Fruit fly (Drosophila melanogaster) whole organism, embryonic: ENCODE results near the gene CG2533.

Experiments
- Atf3 ChIP-seq: fragments of 200-800 bp; sonication (Bioruptor generic); optimal IDR thresholded peaks from 3 replicates; lab custom pipeline; 2016; ENCODE audit warnings: missing biosample characterization, missing genetic modification characterization
- Awh ChIP-seq: fragments of 200-800 bp; sonication (Bioruptor generic); IDR thresholded peaks from 2 replicates; pipeline ENCODE4, ENCODE4 v1.3.6; 2022; ENCODE audit warnings: missing biosample characterization, missing genetic modification characterization
- CG10366 ChIP-seq: fragments of 200-800 bp; sonication (Bioruptor generic); IDR thresholded peaks from 2 replicates; pipeline ENCODE4 v1.3.6; 2022; ENCODE audit warnings: missing biosample characterization, missing genetic modification characterization
- CG11695 ChIP-seq: fragments of 200-800 bp; sonication (Bioruptor generic); IDR thresholded peaks from 3 replicates; pipeline ENCODE4 v1.3.6; 2022; ENCODE audit warnings: missing biosample characterization, missing genetic modification characterization
- CG11723 ChIP-seq: fragments of 200-800 bp; sonication (Bioruptor generic); optimal IDR thresholded peaks from 2 replicates; lab custom pipeline; 2017; ENCODE audit warnings: missing biosample characterization, mild to moderate bottlenecking, missing genetic modification characterization
- CG1233 ChIP-seq: fragments of 200-800 bp; sonication (Bioruptor generic); optimal IDR thresholded peaks from 4 replicates; lab custom pipeline; 2018; ENCODE audit warnings: missing biosample characterization, mild to moderate bottlenecking, missing genetic modification characterization
- CG12391 ChIP-seq: fragments of 200-800 bp; sonication (Bioruptor generic); optimal IDR thresholded peaks from 3 replicates; lab custom pipeline; 2018; ENCODE audit warnings: missing biosample characterization, mild to moderate bottlenecking, missing genetic modification characterization, moderate library complexity
- CG13894 ChIP-seq: fragments of 200-800 bp; sonication (Bioruptor generic); optimal IDR thresholded peaks from 3 replicates; lab custom pipeline; 2018; ENCODE audit warnings: missing biosample characterization, mild to moderate bottlenecking, missing genetic modification characterization, moderate library complexity
- CG17385 ChIP-seq: fragments of 200-800 bp; sonication (Bioruptor generic); optimal IDR thresholded peaks from 3 replicates; lab custom pipeline; 2018; ENCODE audit warnings: missing biosample characterization, mild to moderate bottlenecking, missing genetic modification characterization
- CG17568 ChIP-seq: fragments of 200-800 bp; sonication (Bioruptor generic); optimal IDR thresholded peaks from 2 replicates; lab custom pipeline; 2018; ENCODE audit warnings: missing biosample characterization, mild to moderate bottlenecking, missing genetic modification characterization, moderate library complexity
- CG2116 ChIP-seq: fragments of 200-800 bp; sonication (Bioruptor generic); optimal IDR thresholded peaks from 3 replicates; lab custom pipeline; 2018; ENCODE audit warnings: missing biosample characterization, mild to moderate bottlenecking, missing genetic modification characterization
- CG30403 ChIP-seq: fragments of 200-800 bp; sonication (Bioruptor generic); optimal IDR thresholded peaks from 3 replicates; lab custom pipeline; 2016; ENCODE audit warnings: missing biosample characterization, missing genetic modification characterization
- CG3726 ChIP-seq: fragments of 200-800 bp; sonication (Bioruptor generic); IDR thresholded peaks from 3 replicates; pipeline ENCODE4, ENCODE4 v1.3.6; 2022; ENCODE audit warnings: missing biosample characterization, missing genetic modification characterization
- CG4854 ChIP-seq: fragments of 200-800 bp; sonication (Bioruptor generic); optimal IDR thresholded peaks from 2 replicates; lab custom pipeline; 2016; ENCODE audit warnings: missing biosample characterization, missing genetic modification characterization, inconsistent platforms
- CG6765 ChIP-seq: fragments of 200-800 bp; sonication (Bioruptor generic); optimal IDR thresholded peaks from 3 replicates; lab custom pipeline; 2017; ENCODE audit warnings: missing biosample characterization, mild to moderate bottlenecking, missing genetic modification characterization
- CG6791 ChIP-seq: fragments of 200-800 bp; sonication (Bioruptor generic); IDR thresholded peaks from 3 replicates; pipeline ENCODE4 v1.3.6; 2022; ENCODE audit warnings: missing biosample characterization, missing genetic modification characterization; ENCODE audit not compliant: partially characterized antibody
- CG7839 ChIP-seq: fragments of 200-800 bp; sonication (Bioruptor generic); optimal IDR thresholded peaks from 3 replicates; lab custom pipeline; 2018; ENCODE audit warnings: missing biosample characterization, mild to moderate bottlenecking, missing genetic modification characterization, moderate library complexity
- CG9215 ChIP-seq: fragments of 200-800 bp; sonication (Bioruptor generic); IDR thresholded peaks from 2 replicates; pipeline ENCODE4 v1.3.6; 2022; ENCODE audit warnings: missing biosample characterization, missing genetic modification characterization
- CkIIα-i1 ChIP-seq: fragments of 200-800 bp; sonication (Bioruptor generic); IDR thresholded peaks from 2 replicates; pipeline ENCODE4 v1.3.6; 2022; ENCODE audit warnings: missing biosample characterization, missing genetic modification characterization
- ERR ChIP-seq: fragments of 200-800 bp; sonication (Bioruptor generic); optimal IDR thresholded peaks from 2 replicates; lab custom pipeline; 2016; ENCODE audit warnings: missing biosample characterization, missing genetic modification characterization
- Hr3 ChIP-seq: fragments of 200-800 bp; sonication (Bioruptor generic); optimal IDR thresholded peaks from 3 replicates; lab custom pipeline; 2016; ENCODE audit warnings: missing biosample characterization, missing genetic modification characterization
- Lim3 ChIP-seq: fragments of 200-800 bp; sonication (Bioruptor generic); IDR thresholded peaks from 2 replicates; pipeline ENCODE4 v1.3.6; 2022; ENCODE audit warnings: missing biosample characterization, missing genetic modification characterization
- Max ChIP-seq: fragments of 200-800 bp; sonication (Bioruptor generic); optimal IDR thresholded peaks from 2 replicates; lab custom pipeline; 2016; ENCODE audit warnings: missing biosample characterization, mild to moderate bottlenecking, missing genetic modification characterization
- Neu2 ChIP-seq: fragments of 200-800 bp; sonication (Bioruptor generic); optimal IDR thresholded peaks from 3 replicates; lab custom pipeline; 2016; ENCODE audit warnings: missing biosample characterization, missing genetic modification characterization, borderline replicate concordance
- Pdp1 ChIP-seq, 2 experiments: fragments of 200-800 bp; sonication (Bioruptor generic); optimal IDR thresholded peaks; 3 replicates each; lab custom pipeline; 2016; ENCODE audit warnings: missing biosample characterization in 2 of 2, missing genetic modification characterization in 2 of 2, mild to moderate bottlenecking in 1 of 2, moderate library complexity in 1 of 2
- Side ChIP-seq: fragments of 200-800 bp; sonication (Bioruptor generic); optimal IDR thresholded peaks from 2 replicates; lab custom pipeline; 2016; ENCODE audit warnings: missing biosample characterization, missing genetic modification characterization
- Sox102F ChIP-seq: fragments of 200-800 bp; sonication (Bioruptor generic); optimal IDR thresholded peaks from 2 replicates; lab custom pipeline; 2018; ENCODE audit warnings: missing biosample characterization, mild to moderate bottlenecking, missing genetic modification characterization, moderate library complexity
- Sry-β ChIP-seq: fragments of 200-800 bp; sonication (Bioruptor generic); optimal IDR thresholded peaks from 2 replicates; lab custom pipeline; 2018; ENCODE audit warnings: missing biosample characterization, mild to moderate bottlenecking, missing genetic modification characterization, moderate library complexity
- ac ChIP-seq: fragments of 200-800 bp; sonication (Bioruptor generic); optimal IDR thresholded peaks from 3 replicates; lab custom pipeline; 2017; ENCODE audit warnings: missing biosample characterization, mild to moderate bottlenecking, missing genetic modification characterization
- al ChIP-seq: fragments of 200-800 bp; sonication (Bioruptor generic); IDR thresholded peaks from 2 replicates; pipeline ENCODE4 v1.3.6; 2022; ENCODE audit warnings: missing biosample characterization, missing genetic modification characterization
- bowl ChIP-seq: fragments of 200-800 bp; sonication (Bioruptor generic); IDR thresholded peaks from 2 replicates; pipeline ENCODE4 v1.3.6; 2022; ENCODE audit warnings: missing biosample characterization, missing genetic modification characterization
- dimm ChIP-seq: fragments of 200-800 bp; sonication (Bioruptor generic); IDR thresholded peaks from 2 replicates; pipeline ENCODE4 v1.3.6; 2022; ENCODE audit warnings: missing biosample characterization, missing genetic modification characterization
- dmrt11E ChIP-seq: fragments of 200-800 bp; sonication (Bioruptor generic); optimal IDR thresholded peaks from 3 replicates; lab custom pipeline; 2018; ENCODE audit warnings: missing biosample characterization, mild to moderate bottlenecking, missing genetic modification characterization, moderate library complexity
- ewg ChIP-seq: fragments of 200-800 bp; sonication (Bioruptor generic); optimal IDR thresholded peaks from 3 replicates; lab custom pipeline; 2017; ENCODE audit warnings: mild to moderate bottlenecking, missing biosample characterization, missing genetic modification reagents, missing genetic modification characterization
- ftz-f1 ChIP-seq: fragments of 200-800 bp; sonication (Bioruptor generic); optimal IDR thresholded peaks from 2 replicates; lab custom pipeline; 2016; ENCODE audit warnings: missing biosample characterization, missing genetic modification characterization
- grau ChIP-seq: fragments of 200-800 bp; optimal IDR thresholded peaks from 3 replicates; lab custom pipeline; 2019; ENCODE audit warnings: missing biosample characterization, mild to moderate bottlenecking, missing genetic modification characterization, moderate library complexity
- h ChIP-seq: fragments of >200 bp; optimal IDR thresholded peaks from 2 replicates; lab custom pipeline; 2017
- insv ChIP-seq, 2 experiments: fragments of 200-800 bp; sonication (Bioruptor generic); optimal IDR thresholded peaks; 3 replicates each; lab custom pipeline; 2016 to 2018; ENCODE audit warnings: missing biosample characterization in 2 of 2, missing genetic modification characterization in 2 of 2
- klu ChIP-seq: fragments of 200-800 bp; sonication (Bioruptor generic); IDR thresholded peaks from 2 replicates; pipeline ENCODE4 v1.3.6; 2022; ENCODE audit warnings: missing biosample characterization, missing genetic modification characterization
- lmd ChIP-seq: fragments of 200-800 bp; sonication (Bioruptor generic); IDR thresholded peaks from 2 replicates; pipeline ENCODE4 v1.3.6; 2022; ENCODE audit warnings: missing biosample characterization, missing genetic modification characterization
- nom ChIP-seq: fragments of 200-800 bp; sonication (Bioruptor generic); optimal IDR thresholded peaks from 2 replicates; lab custom pipeline; 2017; ENCODE audit warnings: missing biosample characterization, missing genetic modification characterization, mild to moderate bottlenecking, moderate library complexity, missing genetic modification reagents
- pita ChIP-seq: fragments of 200-800 bp; sonication (Bioruptor generic); optimal IDR thresholded peaks from 2 replicates; lab custom pipeline; 2017; ENCODE audit warnings: missing biosample characterization, mild to moderate bottlenecking, missing genetic modification characterization
- ranshi ChIP-seq: fragments of 200-800 bp; sonication (Bioruptor generic); IDR thresholded peaks from 2 replicates; pipeline ENCODE4 v1.3.6; 2022; ENCODE audit warnings: missing biosample characterization, missing genetic modification characterization
- sr ChIP-seq: fragments of 200-800 bp; sonication (Bioruptor generic); IDR thresholded peaks from 3 replicates; pipeline ENCODE4 v1.3.6; 2022; ENCODE audit warnings: missing biosample characterization, missing genetic modification characterization
- tap ChIP-seq: fragments of 200-800 bp; optimal IDR thresholded peaks from 3 replicates; lab custom pipeline; 2019; ENCODE audit warnings: missing biosample characterization, mild to moderate bottlenecking, missing genetic modification characterization, moderate library complexity
- tio ChIP-seq: fragments of 200-800 bp; sonication (Bioruptor generic); optimal IDR thresholded peaks from 2 replicates; lab custom pipeline; 2017; ENCODE audit warnings: missing biosample characterization, missing genetic modification characterization, inconsistent platforms
- toy ChIP-seq: fragments of 200-800 bp; sonication (Bioruptor generic); IDR thresholded peaks from 2 replicates; pipeline ENCODE4 v1.3.6; 2022; ENCODE audit warnings: missing biosample characterization, missing genetic modification characterization
- ttk ChIP-seq: fragments of 200-800 bp; sonication (Bioruptor generic); IDR thresholded peaks from 2 replicates; pipeline ENCODE4 v2.1.2; 2022; ENCODE audit warnings: missing biosample characterization, missing genetic modification characterization
- wor ChIP-seq: fragments of 200-800 bp; sonication (Bioruptor generic); IDR thresholded peaks from 2 replicates; pipeline ENCODE4 v1.3.6; 2022; ENCODE audit warnings: missing biosample characterization, missing genetic modification characterization
- zfh2 ChIP-seq: fragments of 200-800 bp; sonication (Bioruptor generic); optimal IDR thresholded peaks from 2 replicates; lab custom pipeline; 2016; ENCODE audit warnings: missing biosample characterization, missing genetic modification characterization

The CG2533 gene

DNA sequence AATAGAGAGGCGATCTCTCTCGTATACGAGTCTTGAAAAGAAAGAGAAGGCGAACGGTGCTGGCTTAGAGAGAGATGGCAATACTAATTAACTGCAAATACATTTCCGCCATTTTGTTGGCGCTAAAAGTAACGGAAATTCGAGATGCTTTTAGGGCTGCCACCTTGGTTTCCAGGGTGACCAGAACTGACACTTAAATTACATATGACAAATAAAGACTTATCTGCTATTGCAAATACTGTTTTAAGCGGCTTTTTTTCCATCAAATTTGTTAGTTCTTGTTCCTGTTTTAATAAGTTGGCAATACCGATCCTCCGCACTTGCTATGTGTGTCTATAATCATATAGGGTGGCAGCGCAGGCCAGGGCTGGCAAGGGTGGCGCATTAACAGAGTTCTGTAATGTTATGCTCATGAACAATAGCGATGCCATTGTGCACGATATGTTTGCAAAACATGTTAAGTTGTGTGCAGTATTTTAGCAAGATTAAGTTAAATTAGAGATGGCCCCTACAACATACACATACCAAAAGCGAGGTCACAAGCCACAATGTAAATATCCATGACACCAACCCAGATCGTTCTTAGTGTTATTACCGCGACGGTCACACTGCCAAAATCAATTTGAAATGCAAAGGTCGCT is 23.7 kb downstream of the CG2533 start, which contains the start of gene nod (continued):
- peak; percentile 89 for TF ChIP-seq pita (GFP tag; lab: Kevin White, UChicago)
- no peak for TF ChIP-seq CG7839 (tag; lab: Kevin White, UChicago)
- no peak for TF ChIP-seq tio (GFP tag; lab: Kevin White, UChicago)
- peak; percentile 72; the same call in 1 of the 2 replicates for TF ChIP-seq ranshi (GFP tag; lab: Robert Waterston, UW)
- peak; percentile 34 for TF ChIP-seq Atf3
- TF ChIP-seq tap (tag; lab: Kevin White, UChicago) = no peak
- peak; percentile 46 for TF ChIP-seq CG6765 (GFP tag; lab: Kevin White, UChicago)
- no peak for TF ChIP-seq sr (GFP tag; lab: Robert Waterston, UW)
- TF ChIP-seq Hr3 (GFP tag; lab: Kevin White, UChicago) = peak; percentile 39
- TF ChIP-seq ftz-f1 (GFP tag; lab: Kevin White, UChicago) = peak; percentile 87
- 0 out of 2 replicates have a peak, but pooled peaks have one; percentile 11 for TF ChIP-seq Lim3 (GFP tag; lab: Robert Waterston, UW)
- TF ChIP-seq dmrt11E = peak; percentile 34
- no peak for TF ChIP-seq toy
- TF ChIP-seq Sry-β (GFP tag; lab: Kevin White, UChicago) = peak; percentile 11
- TF ChIP-seq CG6791 (GFP tag; lab: Robert Waterston, UW) = peak; percentile 55; the same call in 1 of the 3 replicates
- TF ChIP-seq al (GFP tag; lab: Robert Waterston, UW) = peak; percentile 47; the same call in 1 of the 2 replicates
- TF ChIP-seq klu = peak; percentile 34; the same call in 1 of the 2 replicates
- peak; percentile 69 for TF ChIP-seq CG2116
- TF ChIP-seq ERR (GFP tag; lab: Kevin White, UChicago) = peak; percentile 74
- TF ChIP-seq ac (GFP tag; lab: Kevin White, UChicago) = no peak
- TF ChIP-seq dimm (GFP tag; lab: Robert Waterston, UW) = no peak
- TF ChIP-seq wor = peak; percentile 34; the same call in 1 of the 2 replicates
- TF ChIP-seq grau (tag; lab: Kevin White, UChicago) = peak; percentile 60
- no peak for TF ChIP-seq CG11723 (GFP tag; lab: Kevin White, UChicago)
- TF ChIP-seq CG3726 (GFP tag; lab: Robert Waterston, UW) = 0 out of 3 replicates have a peak, but pooled peaks have one; percentile 48
- TF ChIP-seq nom (GFP tag; lab: Kevin White, UChicago) = no peak
- TF ChIP-seq zfh2 (GFP tag; lab: Kevin White, UChicago) = peak; percentile 82
- TF ChIP-seq CkIIα-i1 (GFP tag; lab: Robert Waterston, UW) = no peak
- peak; percentile 52 for TF ChIP-seq CG1233 (GFP tag; lab: Kevin White, UChicago)
- peak; percentile 66 for TF ChIP-seq CG13894 (tag; lab: Kevin White, UChicago)
- TF ChIP-seq insv (GFP tag; optimal IDR thresholded peaks at IDR 0.05; lab: Kevin White, UChicago) = peak in 1 of 2 experiments; percentile 22
- TF ChIP-seq ttk (GFP tag; lab: Robert Waterston, UW) = peak; percentile 49
- TF ChIP-seq Awh = 0 out of 2 replicates have a peak, but pooled peaks have one; percentile 37
- no peak for TF ChIP-seq CG17568
- TF ChIP-seq CG9215 (GFP tag; lab: Robert Waterston, UW) = peak; percentile 40; the same call in 1 of the 2 replicates
- peak; percentile 15; the same call in 1 of the 2 replicates for TF ChIP-seq CG10366 (GFP tag; lab: Robert Waterston, UW)
- peak; percentile 36 for TF ChIP-seq Neu2 (GFP tag; lab: Kevin White, UChicago)
- peak; percentile 69 for TF ChIP-seq Side
- no peak for TF ChIP-seq Max
- TF ChIP-seq CG30403 (GFP tag; lab: Kevin White, UChicago) = peak; percentile 72
- TF ChIP-seq CG11695 (GFP tag; lab: Robert Waterston, UW) = peak; percentile 76
- no peak for TF ChIP-seq h (lab: Kevin White, UChicago)
- TF ChIP-seq lmd (GFP tag; lab: Robert Waterston, UW) = peak; percentile 42; the same call in 1 of the 2 replicates
- peak; percentile 63 for TF ChIP-seq CG12391 (tag; lab: Kevin White, UChicago)
- TF ChIP-seq bowl = no peak
- TF ChIP-seq CG4854 (GFP tag; lab: Kevin White, UChicago) = peak; percentile 44
- TF ChIP-seq Pdp1 (GFP tag; optimal IDR thresholded peaks at IDR 0.05; lab: Kevin White, UChicago) = peak; percentile 59 to 64
- peak; percentile 30 for TF ChIP-seq ewg (GFP tag; lab: Kevin White, UChicago)
- peak; percentile 58 for TF ChIP-seq Sox102F (GFP tag; lab: Kevin White, UChicago)
- peak; percentile 17 for TF ChIP-seq CG17385 (GFP tag; lab: Kevin White, UChicago)
